Worm (Caenorhabditis elegans) whole organism, L4 larva: ENCODE measurements around the gene C15F1.2.

ENCODE experiments used
- D1046.2 ChIP-seq: fragments of 200-800 bp; sonication (Bioruptor generic); IDR thresholded peaks from 2 replicates; pipeline ENCODE4 v1.3.6; 2022; ENCODE audit warnings: missing genetic modification characterization, missing compliant biosample characterization
- F44E2.7 ChIP-seq: fragments of 200-800 bp; sonication (Bioruptor generic); IDR thresholded peaks from 2 replicates; pipeline ENCODE4 v2.1.2; 2022; ENCODE audit warnings: missing genetic modification characterization, missing compliant biosample characterization
- Y105C5A.15 ChIP-seq: fragments of 200-800 bp; sonication (Bioruptor generic); IDR thresholded peaks from 2 replicates; pipeline ENCODE4 v1.3.6; 2022; ENCODE audit warnings: missing genetic modification characterization, missing compliant biosample characterization
- Y48G9A.11 ChIP-seq: fragments of 200-800 bp; sonication (Bioruptor generic); IDR thresholded peaks from 2 replicates; pipeline ENCODE4 v1.3.6; 2022; ENCODE audit warnings: missing genetic modification reagents, missing genetic modification characterization, missing compliant biosample characterization
- Y5F2A.4 ChIP-seq: fragments of 200-800 bp; sonication (Bioruptor generic); optimal IDR thresholded peaks from 2 replicates; lab custom pipeline; 2018; ENCODE audit warnings: mild to moderate bottlenecking, missing genetic modification characterization, missing compliant biosample characterization
- Y75B8A.6 ChIP-seq: fragments of 200-800 bp; sonication (Bioruptor generic); IDR thresholded peaks from 2 replicates; pipeline ENCODE4 v1.3.6; 2022; ENCODE audit warnings: missing genetic modification reagents, missing genetic modification characterization, missing compliant biosample characterization
- ZK546.5 ChIP-seq, 2 experiments: sonication (generic microtip); optimal IDR thresholded peaks; 2 replicates each; lab custom pipeline; 2017; ENCODE audit warnings: missing biosample characterization in 2 of 2, missing genetic modification characterization in 2 of 2
- arid-1 ChIP-seq: fragments of 200-800 bp; sonication (Bioruptor generic); conservative IDR thresholded peaks from 2 replicates; pipeline ENCODE4 v1.3.6; 2022; ENCODE audit warnings: missing genetic modification reagents, missing genetic modification characterization, missing compliant biosample characterization
- ceh-20 ChIP-seq: fragments of 200-800 bp; sonication (Bioruptor generic); IDR thresholded peaks from 2 replicates; pipeline ENCODE4 v1.3.6; 2022; ENCODE audit warnings: missing genetic modification reagents, missing genetic modification characterization, missing compliant biosample characterization
- ceh-28 ChIP-seq: fragments of 150-350 bp; optimal IDR thresholded peaks from 2 replicates; lab custom pipeline; 2014; ENCODE audit warnings: missing biosample characterization, missing genetic modification reagents, missing genetic modification characterization
- ceh-32 ChIP-seq: sonication (generic microtip); optimal IDR thresholded peaks from 2 replicates; lab custom pipeline; 2016; ENCODE audit warnings: mild to moderate bottlenecking, missing genetic modification characterization, missing compliant biosample characterization; ENCODE audit not compliant: poor library complexity
- ceh-82 ChIP-seq: sonication (generic microtip); optimal IDR thresholded peaks from 2 replicates; lab custom pipeline; 2017; ENCODE audit warnings: missing biosample characterization, missing genetic modification characterization
- ces-1 ChIP-seq: fragments of 150-350 bp; sonication (generic microtip); optimal IDR thresholded peaks from 4 replicates; lab custom pipeline; 2014; ENCODE audit warnings: missing biosample characterization, missing genetic modification reagents, missing genetic modification characterization
- cey-2 ChIP-seq: sonication (generic microtip); optimal IDR thresholded peaks from 3 replicates; lab custom pipeline; 2017; ENCODE audit warnings: missing genetic modification characterization, mild to moderate bottlenecking, missing compliant biosample characterization, antibody characterized with exemption, borderline replicate concordance; ENCODE audit not compliant: insufficient read depth
- ctbp-1 ChIP-seq: fragments of 200-800 bp; sonication (Bioruptor generic); IDR thresholded peaks from 2 replicates; pipeline ENCODE4 v1.3.6; 2022; ENCODE audit warnings: missing genetic modification reagents, missing genetic modification characterization, missing compliant biosample characterization
- daf-16 ChIP-seq, 3 experiments: sonication (generic microtip); optimal IDR thresholded peaks; 2 replicates each; lab custom pipeline; 2016 to 2017; ENCODE audit warnings: missing genetic modification characterization in 3 of 3, missing genetic modification reagents in 3 of 3, mild to moderate bottlenecking in 2 of 3, missing compliant biosample characterization in 2 of 3, missing biosample characterization in 1 of 3, moderate library complexity in 1 of 3
- daf-19 ChIP-seq: fragments of 200-800 bp; sonication (Bioruptor generic); conservative IDR thresholded peaks from 2 replicates; pipeline ENCODE4 v1.3.6; 2022; ENCODE audit warnings: missing genetic modification characterization, missing compliant biosample characterization
- daf-8 ChIP-seq: fragments of 200-800 bp; sonication (Bioruptor generic); IDR thresholded peaks from 2 replicates; pipeline ENCODE4 v1.3.6; 2022; ENCODE audit warnings: missing genetic modification characterization, missing compliant biosample characterization
- dpl-1 ChIP-seq: fragments of 150-350 bp; optimal IDR thresholded peaks from 2 replicates; lab custom pipeline; 2014; ENCODE audit warnings: missing biosample characterization, missing genetic modification reagents, missing genetic modification characterization
- duxl-1 ChIP-seq: sonication (generic microtip); optimal IDR thresholded peaks from 2 replicates; lab custom pipeline; 2016; ENCODE audit warnings: mild to moderate bottlenecking, missing genetic modification characterization, moderate library complexity, missing compliant biosample characterization; ENCODE audit not compliant: poor library complexity
- dve-1 ChIP-seq: sonication (generic microtip); optimal IDR thresholded peaks from 2 replicates; lab custom pipeline; 2017; ENCODE audit warnings: antibody characterized with exemption, mild to moderate bottlenecking, missing genetic modification characterization, missing compliant biosample characterization; ENCODE audit not compliant: insufficient read depth
- egl-27 ChIP-seq: sonication (generic microtip); optimal IDR thresholded peaks from 3 replicates; lab custom pipeline; 2017; ENCODE audit warnings: missing biosample characterization, missing genetic modification reagents, missing genetic modification characterization
- fkh-10 ChIP-seq: fragments of 150-350 bp; optimal IDR thresholded peaks from 2 replicates; lab custom pipeline; 2014; ENCODE audit warnings: missing biosample characterization, missing genetic modification reagents, missing genetic modification characterization
- hlh-30 ChIP-seq: sonication (generic microtip); optimal IDR thresholded peaks from 2 replicates; lab custom pipeline; 2017; ENCODE audit warnings: antibody characterized with exemption, mild to moderate bottlenecking, missing genetic modification characterization, missing compliant biosample characterization; ENCODE audit not compliant: insufficient read depth
- hmg-1.1 ChIP-seq: fragments of 200-800 bp; sonication (Bioruptor generic); IDR thresholded peaks from 2 replicates; pipeline ENCODE4 v1.3.6; 2022; ENCODE audit warnings: missing genetic modification reagents, missing genetic modification characterization, missing compliant biosample characterization
- lim-7 ChIP-seq: fragments of 200-800 bp; sonication (Bioruptor generic); IDR thresholded peaks from 2 replicates; pipeline ENCODE4 v1.3.6; 2022; ENCODE audit warnings: missing genetic modification characterization, missing compliant biosample characterization
- lsy-2 ChIP-seq, 2 experiments: fragments of 150-350 bp in 1 of 2; sonication (generic microtip) in 1 of 2; optimal IDR thresholded peaks; 2 replicates each; lab custom pipeline; 2014 to 2017; ENCODE audit warnings: missing biosample characterization in 2 of 2, missing genetic modification characterization in 2 of 2
- madf-5 ChIP-seq, 2 experiments: fragments of 200-800 bp; sonication (Bioruptor generic); IDR thresholded peaks; 2 replicates each; pipeline ENCODE4 v1.3.6; 2022; ENCODE audit warnings: missing compliant biosample characterization in 2 of 2, missing genetic modification characterization in 2 of 2
- mep-1 ChIP-seq: fragments of 150-350 bp; sonication (generic microtip); optimal IDR thresholded peaks from 3 replicates; lab custom pipeline; 2014; ENCODE audit warnings: missing biosample characterization, missing genetic modification characterization
- mes-2 ChIP-seq: sonication (generic microtip); optimal IDR thresholded peaks from 2 replicates; lab custom pipeline; 2016; ENCODE audit warnings: missing genotype, mild to moderate bottlenecking, missing genetic modification characterization, missing compliant biosample characterization; ENCODE audit not compliant: poor library complexity, severe bottlenecking
- nhr-102 ChIP-seq: sonication (generic microtip); optimal IDR thresholded peaks from 2 replicates; lab custom pipeline; 2016; ENCODE audit warnings: mild to moderate bottlenecking, missing genetic modification characterization, moderate library complexity, missing compliant biosample characterization
- nhr-11 ChIP-seq: fragments of 150-350 bp; optimal IDR thresholded peaks from 2 replicates; lab custom pipeline; 2014; ENCODE audit warnings: missing biosample characterization, missing genetic modification characterization
- nhr-237 ChIP-seq: sonication (generic microtip); optimal IDR thresholded peaks from 2 replicates; lab custom pipeline; 2017; ENCODE audit warnings: missing biosample characterization, missing genetic modification characterization
- nhr-25 ChIP-seq: sonication (generic microtip); optimal IDR thresholded peaks from 2 replicates; lab custom pipeline; 2017; ENCODE audit warnings: missing genetic modification characterization, mild to moderate bottlenecking, missing compliant biosample characterization, antibody characterized with exemption, moderate library complexity, borderline replicate concordance; ENCODE audit not compliant: insufficient read depth
- nhr-42 ChIP-seq: fragments of 200-800 bp; sonication (Bioruptor generic); IDR thresholded peaks from 2 replicates; pipeline ENCODE4 v1.3.6; 2022; ENCODE audit warnings: missing genetic modification characterization, missing compliant biosample characterization
- nhr-48 ChIP-seq: sonication (generic microtip); optimal IDR thresholded peaks from 2 replicates; lab custom pipeline; 2016; ENCODE audit warnings: mild to moderate bottlenecking, missing genetic modification characterization, missing compliant biosample characterization
- nhr-6 ChIP-seq: fragments of 150-350 bp; optimal IDR thresholded peaks from 2 replicates; lab custom pipeline; 2014; ENCODE audit warnings: missing biosample characterization, missing genetic modification characterization
- nhr-76 ChIP-seq: fragments of 150-350 bp; optimal IDR thresholded peaks from 2 replicates; lab custom pipeline; 2014; ENCODE audit warnings: missing biosample characterization, missing genetic modification characterization
- pha-4 ChIP-seq, 2 experiments: fragments of 150-350 bp in 1 of 2; fragments of 200-800 bp in 1 of 2; sonication (Bioruptor generic) in 1 of 2; IDR thresholded peaks in 1 of 2; optimal IDR thresholded peaks in 1 of 2; 2 replicates each; pipeline versions ENCODE4 v1.3.6 to Lab custom; 2014 to 2022; ENCODE audit warnings: missing genetic modification characterization in 2 of 2, missing genetic modification reagents in 2 of 2, missing biosample characterization in 1 of 2, missing compliant biosample characterization in 1 of 2
- rbr-2 ChIP-seq: sonication (generic microtip); optimal IDR thresholded peaks from 2 replicates; lab custom pipeline; 2016; ENCODE audit warnings: missing genotype, missing genetic modification characterization, missing compliant biosample characterization
- saeg-2 ChIP-seq: fragments of 200-800 bp; sonication (Bioruptor generic); IDR thresholded peaks from 2 replicates; pipeline ENCODE4 v1.3.6; 2022; ENCODE audit warnings: missing genetic modification reagents, missing genetic modification characterization, missing compliant biosample characterization
- sdz-12 ChIP-seq: fragments of 200-800 bp; sonication (Bioruptor generic); optimal IDR thresholded peaks from 2 replicates; lab custom pipeline; 2018; ENCODE audit warnings: mild to moderate bottlenecking, missing genetic modification characterization, missing compliant biosample characterization
- spr-3 ChIP-seq: fragments of 200-800 bp; sonication (Bioruptor generic); optimal IDR thresholded peaks from 2 replicates; lab custom pipeline; 2018; ENCODE audit warnings: mild to moderate bottlenecking, missing genetic modification characterization, missing compliant biosample characterization
- tra-1 ChIP-seq: fragments of 200-800 bp; sonication (Bioruptor generic); IDR thresholded peaks from 2 replicates; pipeline ENCODE4 v1.3.6; 2022; ENCODE audit warnings: missing genetic modification reagents, missing genetic modification characterization, missing compliant biosample characterization
- unc-130 ChIP-seq: sonication (generic microtip); optimal IDR thresholded peaks from 2 replicates; lab custom pipeline; 2016; ENCODE audit warnings: missing genetic modification reagents, missing genetic modification characterization, missing compliant biosample characterization
- vab-7 ChIP-seq: fragments of 200-800 bp; sonication (Bioruptor generic); IDR thresholded peaks from 2 replicates; pipeline ENCODE4 v1.3.6; 2022; ENCODE audit warnings: missing genetic modification reagents, missing genetic modification characterization, missing compliant biosample characterization
- zag-1 ChIP-seq: fragments of 150-350 bp; optimal IDR thresholded peaks from 2 replicates; lab custom pipeline; 2014; ENCODE audit warnings: missing biosample characterization, missing genetic modification characterization
- ztf-11 ChIP-seq: fragments of 150-350 bp; optimal IDR thresholded peaks from 2 replicates; lab custom pipeline; 2014; ENCODE audit warnings: missing biosample characterization, missing genetic modification characterization

C15F1.2 gene

DNA sequence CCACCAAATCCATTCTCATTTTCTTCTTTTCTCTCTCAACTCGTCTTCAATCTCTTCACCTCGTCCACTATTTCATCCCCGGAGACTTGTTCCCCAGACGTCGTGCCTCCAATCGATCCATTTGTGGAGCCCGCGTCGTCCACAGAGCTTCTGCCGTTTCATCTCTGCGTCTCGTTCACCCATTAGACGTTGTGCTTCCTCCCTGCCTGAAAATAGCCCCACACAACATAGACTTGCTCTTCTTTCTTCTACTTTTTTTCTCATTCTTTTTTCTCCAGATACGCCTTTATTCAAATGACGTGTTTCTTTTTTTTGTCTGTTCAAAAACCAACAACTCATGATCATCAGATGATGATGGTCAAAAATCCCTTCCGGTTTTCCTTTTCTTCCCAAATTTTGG, 13.2 kb downstream of the C15F1.2 start (continued):
- no peak for TF ChIP-seq madf-5 (GFP tag; IDR thresholded peaks at IDR 0.05; lab: Robert Waterston, UW)
- TF ChIP-seq ceh-82: no peak
- peak; percentile 59 for TF ChIP-seq hlh-30 (tag; lab: Kevin White, UChicago)
- no peak for TF ChIP-seq mes-2
- TF ChIP-seq hmg-1.1 (GFP tag; lab: Robert Waterston, UW): peak; percentile 64
- TF ChIP-seq D1046.2 (GFP tag; lab: Robert Waterston, UW): no peak
- TF ChIP-seq cey-2 (tag; lab: Kevin White, UChicago): no peak
- TF ChIP-seq sdz-12 (GFP tag; lab: Kevin White, UChicago): no peak
- no peak for TF ChIP-seq Y75B8A.6 (GFP tag; lab: Robert Waterston, UW)
- peak; percentile 77 for TF ChIP-seq ceh-20 (GFP tag; lab: Robert Waterston, UW)
- TF ChIP-seq nhr-11 (tag; lab: Kevin White, UChicago): peak; percentile 3
- TF ChIP-seq unc-130 (GFP tag; lab: Kevin White, UChicago): no peak
- TF ChIP-seq mep-1 (tag; lab: Kevin White, UChicago): peak; percentile 50
- no peak for TF ChIP-seq nhr-102 (tag; lab: Kevin White, UChicago)
- TF ChIP-seq lim-7: no peak
- TF ChIP-seq nhr-6 (tag; lab: Kevin White, UChicago): no peak
- no peak for TF ChIP-seq F44E2.7 (GFP tag; lab: Robert Waterston, UW)
- TF ChIP-seq egl-27: no peak
- TF ChIP-seq nhr-48 (tag; lab: Kevin White, UChicago): no peak
- no peak for TF ChIP-seq daf-19
- no peak for TF ChIP-seq ceh-32 (tag; lab: Kevin White, UChicago)
- TF ChIP-seq ctbp-1 (GFP tag; lab: Robert Waterston, UW): peak; percentile 57; the same call in 1 of the 2 replicates
- TF ChIP-seq rbr-2: peak; percentile 76
- TF ChIP-seq dve-1: no peak
- no peak for TF ChIP-seq Y105C5A.15 (GFP tag; lab: Robert Waterston, UW)
- no peak for TF ChIP-seq ZK546.5 (tag; optimal IDR thresholded peaks at IDR 0.05; lab: Kevin White, UChicago)
- TF ChIP-seq tra-1 (GFP tag; lab: Robert Waterston, UW): no peak
- TF ChIP-seq daf-8: no peak
- TF ChIP-seq nhr-25 (tag; lab: Kevin White, UChicago): no peak
- TF ChIP-seq pha-4 (GFP tag; IDR thresholded peaks at IDR 0.05; lab: Robert Waterston, UW): no peak
- TF ChIP-seq pha-4 (tag; optimal IDR thresholded peaks at IDR 0.05; lab: Kevin White, UChicago): no peak
- TF ChIP-seq saeg-2 (GFP tag; lab: Robert Waterston, UW): no peak
- no peak for TF ChIP-seq Y48G9A.11 (GFP tag; lab: Robert Waterston, UW)
- TF ChIP-seq duxl-1 (tag; lab: Kevin White, UChicago): no peak
- TF ChIP-seq nhr-237 (tag; lab: Kevin White, UChicago): no peak
- no peak for TF ChIP-seq nhr-76 (tag; lab: Kevin White, UChicago)
- peak; percentile 28; the same call in 1 of the 2 replicates for TF ChIP-seq vab-7
- no peak for TF ChIP-seq zag-1 (tag; lab: Kevin White, UChicago)
- peak; percentile 50 for TF ChIP-seq ceh-28 (tag; lab: Kevin White, UChicago)
- TF ChIP-seq fkh-10 (GFP tag; lab: Kevin White, UChicago): peak; percentile 87

DNA sequence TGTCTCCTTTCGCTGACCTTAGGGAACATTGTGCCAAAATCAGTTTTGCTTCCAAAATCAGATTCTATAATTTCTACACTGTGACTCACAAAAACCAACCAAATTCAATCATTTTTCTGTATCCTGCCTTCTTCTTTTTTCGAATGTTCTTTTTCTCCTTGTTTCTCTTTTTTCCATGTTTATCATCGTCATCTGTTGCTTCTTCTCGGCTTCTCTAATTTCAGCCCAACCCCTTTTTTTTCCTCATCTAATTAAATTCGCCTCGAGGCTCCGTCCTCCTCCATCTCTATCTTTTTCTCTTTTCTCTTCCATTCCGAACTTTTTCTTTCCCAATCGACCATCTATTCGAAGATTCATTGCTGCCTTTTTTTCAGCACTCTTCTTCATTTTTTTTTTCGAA, 14.9 kb downstream of the C15F1.2 start, which contains the start of gene unc-104:
Gene unc-104, plus strand, starts transcription at position 311 of the 400 bp plus-strand sequence.
- TF ChIP-seq arid-1 (GFP tag; lab: Robert Waterston, UW): no peak
- TF ChIP-seq lim-7: no peak
- TF ChIP-seq ces-1 (GFP tag; lab: Kevin White, UChicago): peak; percentile 91
- TF ChIP-seq daf-16 (GFP tag; optimal IDR thresholded peaks at IDR 0.05; lab: Kevin White, UChicago): no peak
- no peak for TF ChIP-seq daf-16 (tag; optimal IDR thresholded peaks at IDR 0.05; lab: Kevin White, UChicago)
- TF ChIP-seq rbr-2: peak; percentile 29
- TF ChIP-seq nhr-25 (tag; lab: Kevin White, UChicago): no peak
- TF ChIP-seq lsy-2 (tag; optimal IDR thresholded peaks at IDR 0.05; lab: Kevin White, UChicago): peak in 1 of 2 experiments; percentile 32
- no peak for TF ChIP-seq nhr-42
- no peak for TF ChIP-seq dpl-1
- peak; percentile 14 for TF ChIP-seq hlh-30 (tag; lab: Kevin White, UChicago)
- TF ChIP-seq ztf-11 (tag; lab: Kevin White, UChicago): no peak
- TF ChIP-seq zag-1 (tag; lab: Kevin White, UChicago): no peak
- TF ChIP-seq duxl-1 (tag; lab: Kevin White, UChicago): no peak
- no peak for TF ChIP-seq D1046.2 (GFP tag; lab: Robert Waterston, UW)
- TF ChIP-seq Y5F2A.4: no peak
- peak; percentile 24 for TF ChIP-seq mep-1 (tag; lab: Kevin White, UChicago)
- no peak for TF ChIP-seq Y48G9A.11 (GFP tag; lab: Robert Waterston, UW)
- no peak for TF ChIP-seq spr-3
